Fruit fly (Drosophila melanogaster): ENCODE data around the gene CG13293.

CG13293 gene

DNA sequence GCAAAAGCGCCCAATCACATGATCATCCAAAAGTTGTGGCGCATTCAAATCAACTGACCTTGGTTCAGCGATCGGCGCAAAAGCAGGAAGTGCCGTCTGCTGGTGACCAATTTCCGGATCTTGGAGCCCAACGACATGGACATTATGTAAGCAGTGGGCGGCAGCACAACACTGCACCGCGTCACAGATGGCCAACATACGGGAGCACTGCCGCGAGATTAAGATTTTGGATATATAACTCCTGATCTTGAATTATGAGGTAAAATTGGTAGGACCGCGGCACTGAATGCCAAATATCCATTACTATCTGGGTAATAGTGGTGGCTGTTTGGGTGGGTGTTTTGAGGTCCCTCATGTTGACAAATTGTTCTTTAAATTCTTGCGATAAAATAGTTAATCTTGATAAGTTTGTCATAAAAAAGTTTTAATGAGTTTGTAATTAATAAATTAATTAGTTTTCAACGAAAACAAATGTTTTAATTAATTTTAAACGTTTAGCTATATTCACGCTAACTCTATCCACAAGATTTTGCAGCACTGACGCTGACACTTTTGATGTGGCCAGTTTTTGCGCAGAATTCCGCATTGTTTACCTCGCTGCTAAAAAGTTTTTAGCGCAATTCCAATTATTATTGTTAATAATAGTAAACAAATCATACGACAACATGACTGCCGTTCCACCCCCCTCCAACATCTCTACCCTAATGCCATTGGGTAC lies 7.5 kb upstream of the CG13293 start, which contains the start of the genes CG13295 and CG6610:
CG13295 (minus strand) TSS at position 271 of the 718 bp plus-strand sequence.
CG6610 (plus strand) TSS at position 562 of the 718 bp plus-strand sequence.
- TF ChIP-seq fru (GFP tag; optimal IDR thresholded peaks at IDR 0.05) (peak; percentile 48), ey (GFP tag; optimal IDR thresholded peaks at IDR 0.05) (peak; percentile 37), br (GFP tag; optimal IDR thresholded peaks at IDR 0.05) (peak; percentile 23), sv (GFP tag; optimal IDR thresholded peaks at IDR 0.05) (peak; percentile 33), foxo (GFP tag; optimal IDR thresholded peaks at IDR 0.05) (peak in 1 of 2 experiments; percentile 49), Hr83 (GFP tag; optimal IDR thresholded peaks at IDR 0.05; ENCODE audit: poor library complexity, severe bottlenecking) (no peak), CG32264 (GFP tag; optimal IDR thresholded peaks at IDR 0.05) (no peak), lola (GFP tag; optimal IDR thresholded peaks at IDR 0.05) (no peak), Rel (GFP tag; optimal IDR thresholded peaks at IDR 0.05) (no peak), Rel (tag; optimal IDR thresholded peaks at IDR 0.05) (peak; percentile 35), h (GFP tag; optimal IDR thresholded peaks at IDR 0.05) (peak; percentile 54), Jra (GFP tag; optimal IDR thresholded peaks at IDR 0.05) (no peak), Myc (optimal IDR thresholded peaks at IDR 0.05) (peak; percentile 88), CG9705 (GFP tag; optimal IDR thresholded peaks at IDR 0.05) (peak; percentile 58), psq (GFP tag; optimal IDR thresholded peaks at IDR 0.05) (peak; percentile 19), OdsH (GFP tag; optimal IDR thresholded peaks at IDR 0.05) (peak; percentile 39), dmrt93B (GFP tag; optimal IDR thresholded peaks at IDR 0.05) (peak; percentile 57), HLH106 (tag; optimal IDR thresholded peaks at IDR 0.05) (peak; percentile 83), Dif (GFP tag; optimal IDR thresholded peaks at IDR 0.05; ENCODE audit: partially characterized antibody) (no peak), Abd-B (GFP tag; optimal IDR thresholded peaks at IDR 0.05) (no peak), pan (optimal IDR thresholded peaks at IDR 0.05) (no peak), woc (GFP tag; optimal IDR thresholded peaks at IDR 0.05) (peak; percentile 84), rgr (GFP tag; optimal IDR thresholded peaks at IDR 0.05) (peak; percentile 51), Sp1 (GFP tag; optimal IDR thresholded peaks at IDR 0.05) (peak; percentile 59)

DNA sequence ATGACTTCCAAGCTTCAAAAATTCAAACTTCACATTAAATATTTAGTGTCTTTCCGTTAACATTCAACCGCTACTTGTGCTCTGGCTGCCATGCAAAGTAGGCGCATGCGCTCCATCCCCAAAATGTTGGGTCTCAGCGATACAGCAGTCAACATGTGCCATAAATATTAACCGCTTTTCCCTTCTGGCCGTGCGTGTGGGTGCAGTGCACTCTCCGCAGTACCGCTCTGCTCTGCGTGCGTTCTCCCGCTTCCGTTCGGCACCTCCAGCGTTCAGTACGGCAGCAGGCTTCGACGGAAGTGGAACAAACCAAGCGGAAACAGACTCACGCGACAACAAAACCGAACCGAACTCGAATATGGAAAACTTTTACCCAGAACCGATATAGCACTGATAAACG lies 6.3 kb upstream of the CG13293 start, which contains the start of gene ssp6:
ssp6 (plus strand) TSS at position 294 of the 400 bp plus-strand sequence.
- TF ChIP-seq HLH106 (tag; optimal IDR thresholded peaks at IDR 0.05) (no peak), Jra (GFP tag; optimal IDR thresholded peaks at IDR 0.05) (no peak), Dif (GFP tag; optimal IDR thresholded peaks at IDR 0.05; ENCODE audit: partially characterized antibody) (peak; percentile 2)

DNA sequence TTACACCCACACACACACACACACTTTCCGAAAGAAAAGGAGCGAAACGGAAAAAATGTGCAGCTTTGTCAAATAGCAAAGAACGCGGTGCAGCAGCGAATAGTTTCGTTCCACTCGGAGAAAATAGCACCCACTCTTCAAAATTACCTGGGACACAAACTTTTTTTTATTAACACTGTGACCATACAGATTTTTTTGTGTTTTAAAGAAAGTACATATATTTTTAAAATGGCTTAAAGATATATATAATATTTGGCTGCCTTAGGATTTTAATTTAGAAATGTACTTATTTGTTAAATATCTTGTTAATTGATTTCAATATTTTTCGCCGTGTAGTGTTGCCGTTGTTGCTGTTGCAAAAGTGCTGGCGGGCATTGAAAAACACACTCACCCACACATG lies 1.8 kb downstream of the CG13293 start:
- TF ChIP-seq N (GFP tag; optimal IDR thresholded peaks at IDR 0.05) (no peak), psq (GFP tag; optimal IDR thresholded peaks at IDR 0.05) (no peak), sage (GFP tag; optimal IDR thresholded peaks at IDR 0.05) (no peak), lola (GFP tag; optimal IDR thresholded peaks at IDR 0.05) (no peak), OdsH (GFP tag; optimal IDR thresholded peaks at IDR 0.05) (no peak), Abd-B (GFP tag; optimal IDR thresholded peaks at IDR 0.05) (no peak), HLH106 (tag; optimal IDR thresholded peaks at IDR 0.05) (no peak), Sp1 (GFP tag; optimal IDR thresholded peaks at IDR 0.05) (no peak), foxo (GFP tag; optimal IDR thresholded peaks at IDR 0.05) (no peak)

DNA sequence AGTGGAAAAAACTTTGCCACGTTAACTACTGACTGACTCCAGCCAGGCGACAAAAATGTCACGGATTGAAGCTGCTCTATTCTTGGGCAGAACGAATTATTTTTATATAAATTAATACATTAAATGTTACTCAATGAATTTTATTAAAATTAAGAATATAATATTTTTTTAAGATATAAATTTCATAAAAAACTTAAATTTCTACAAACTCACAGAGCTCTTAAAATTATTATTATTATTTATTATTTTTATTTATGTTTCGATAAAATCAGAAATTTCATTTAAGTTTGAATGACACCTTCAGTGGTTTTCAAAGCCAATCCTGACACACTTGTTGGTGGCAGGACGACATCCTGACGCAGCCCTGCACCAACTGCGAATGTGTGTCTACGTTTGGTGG lies 2.5 kb downstream of the CG13293 start:
- no peak for TF ChIP-seq lola (GFP tag; optimal IDR thresholded peaks at IDR 0.05)
- TF ChIP-seq usp (GFP tag; optimal IDR thresholded peaks at IDR 0.05), result no peak
- no peak for TF ChIP-seq Jra (GFP tag; optimal IDR thresholded peaks at IDR 0.05)
- TF ChIP-seq CrebA (GFP tag; optimal IDR thresholded peaks at IDR 0.05; ENCODE audit: borderline replicate concordance), result no peak
- TF ChIP-seq h (GFP tag; optimal IDR thresholded peaks at IDR 0.05), result peak; percentile 21
- TF ChIP-seq Rel (GFP tag; optimal IDR thresholded peaks at IDR 0.05), result no peak
- TF ChIP-seq Rel (tag; optimal IDR thresholded peaks at IDR 0.05), result no peak
- TF ChIP-seq HLH106 (tag; optimal IDR thresholded peaks at IDR 0.05), result peak; percentile 30
- peak in 1 of 2 experiments; percentile 24 for TF ChIP-seq foxo (GFP tag; optimal IDR thresholded peaks at IDR 0.05)
- peak; percentile 30 for TF ChIP-seq rgr (GFP tag; optimal IDR thresholded peaks at IDR 0.05)
- no peak for TF ChIP-seq tai (GFP tag; optimal IDR thresholded peaks at IDR 0.05)
- no peak for TF ChIP-seq jim (GFP tag; optimal IDR thresholded peaks at IDR 0.05)
- peak; percentile 23 for TF ChIP-seq OdsH (GFP tag; optimal IDR thresholded peaks at IDR 0.05)
- no peak for TF ChIP-seq br (GFP tag; optimal IDR thresholded peaks at IDR 0.05)
- TF ChIP-seq dl (GFP tag; optimal IDR thresholded peaks at IDR 0.05; ENCODE audit: insufficient read depth in 1 of 2, partially characterized antibody in 2 of 2), result no peak
- peak; percentile 32 for TF ChIP-seq Sp1 (GFP tag; optimal IDR thresholded peaks at IDR 0.05)
- no peak for TF ChIP-seq Hnf4 (GFP tag; optimal IDR thresholded peaks at IDR 0.05)
- TF ChIP-seq CG9705 (GFP tag; optimal IDR thresholded peaks at IDR 0.05), result no peak
- no peak for TF ChIP-seq Vsx2 (GFP tag; optimal IDR thresholded peaks at IDR 0.05; ENCODE audit: partially characterized antibody)
- TF ChIP-seq Hr78 (GFP tag; optimal IDR thresholded peaks at IDR 0.05), result no peak
- TF ChIP-seq pan (optimal IDR thresholded peaks at IDR 0.05), result no peak
- peak; percentile 42 for TF ChIP-seq psq (GFP tag; optimal IDR thresholded peaks at IDR 0.05)
- TF ChIP-seq Dif (GFP tag; optimal IDR thresholded peaks at IDR 0.05; ENCODE audit: partially characterized antibody), result no peak

Measured in whole organism, wandering third instar larva.